Fruit fly (Drosophila melanogaster): ENCODE measurements around the gene Der-2.

- no peak for TF ChIP-seq Blimp-1 (GFP tag; optimal IDR thresholded peaks at IDR 0.05)
- TF ChIP-seq Sox102F (GFP tag; optimal IDR thresholded peaks at IDR 0.05) = no peak
- no peak for TF ChIP-seq CG10669 (GFP tag; optimal IDR thresholded peaks at IDR 0.05)
- no peak for TF ChIP-seq CG3919 (GFP tag; optimal IDR thresholded peaks at IDR 0.05)
- TF ChIP-seq salr (GFP tag; optimal IDR thresholded peaks at IDR 0.05) = no peak
Observed at dm6 chr3R:16434599-16434998, 49.4 kb downstream of the Der-2 start, which contains the start of gene CG14881.

All from whole organism, prepupa.